Worm (Caenorhabditis elegans): ENCODE results near the gene C16C10.4.

Gene C16C10.4

ce11 chrIII:4166745-4167144 lies 4.4 kb upstream of the C16C10.4 start, which contains the start of gene rnf-5:
Gene rnf-5, minus strand, starts transcription at chrIII:4166845.
- TF ChIP-seq hmbx-1 (tag; optimal IDR thresholded peaks at IDR 0.05) (no peak), B0310.2 (tag; optimal IDR thresholded peaks at IDR 0.05) (no peak)

ce11 chrIII:4168665-4169064 lies 2.5 kb upstream of the C16C10.4 start, which contains the start of gene ccdc-55:
Gene ccdc-55, minus strand, starts transcription at chrIII:4168765.
- no peak for TF ChIP-seq tbx-37 (GFP tag; conservative IDR thresholded peaks at IDR 0.05)
- no peak for TF ChIP-seq F13C5.2 (tag; optimal IDR thresholded peaks at IDR 0.05)
- TF ChIP-seq sea-1 (GFP tag; conservative IDR thresholded peaks at IDR 0.05) = no peak
- TF ChIP-seq hmbx-1 (tag; optimal IDR thresholded peaks at IDR 0.05) = no peak

ce11 chrIII:4172210-4172609 lies 1.1 kb downstream of the C16C10.4 start:
- no peak for TF ChIP-seq pes-1 (GFP tag; IDR thresholded peaks at IDR 0.05)
- TF ChIP-seq tra-4 (tag; optimal IDR thresholded peaks at IDR 0.05) = no peak
- no peak for TF ChIP-seq F13C5.2 (tag; optimal IDR thresholded peaks at IDR 0.05)
- TF ChIP-seq hmg-4 (GFP tag; optimal IDR thresholded peaks at IDR 0.05) = no peak
- TF ChIP-seq ceh-13 (GFP tag; optimal IDR thresholded peaks at IDR 0.05) = no peak
- TF ChIP-seq hmbx-1 (tag; optimal IDR thresholded peaks at IDR 0.05) = no peak
- TF ChIP-seq tbx-11 (GFP tag; IDR thresholded peaks at IDR 0.05) = no peak
- no peak for TF ChIP-seq tbx-37 (GFP tag; conservative IDR thresholded peaks at IDR 0.05)
- no peak for TF ChIP-seq hnd-1 (tag; optimal IDR thresholded peaks at IDR 0.05)
- no peak for TF ChIP-seq flt-1 (GFP tag; IDR thresholded peaks at IDR 0.05)
- TF ChIP-seq ets-7 (tag; optimal IDR thresholded peaks at IDR 0.05) = no peak
- TF ChIP-seq ama-1 (optimal IDR thresholded peaks at IDR 0.05) = no peak
- no peak for TF ChIP-seq aly-1 (tag; optimal IDR thresholded peaks at IDR 0.05)

ce11 chrIII:4175489-4175888 lies 4.4 kb downstream of the C16C10.4 start:
- no peak for TF ChIP-seq ama-1 (optimal IDR thresholded peaks at IDR 0.05)
- TF ChIP-seq ets-7 (tag; optimal IDR thresholded peaks at IDR 0.05) = no peak
- TF ChIP-seq hmg-4 (GFP tag; optimal IDR thresholded peaks at IDR 0.05) = no peak
- no peak for TF ChIP-seq tbx-11 (GFP tag; IDR thresholded peaks at IDR 0.05)
- TF ChIP-seq sea-1 (GFP tag; conservative IDR thresholded peaks at IDR 0.05) = no peak
- TF ChIP-seq flt-1 (GFP tag; IDR thresholded peaks at IDR 0.05) = no peak
- no peak for TF ChIP-seq pes-1 (GFP tag; IDR thresholded peaks at IDR 0.05)
- TF ChIP-seq hmbx-1 (tag; optimal IDR thresholded peaks at IDR 0.05) = no peak
- TF ChIP-seq B0310.2 (tag; optimal IDR thresholded peaks at IDR 0.05) = no peak
- no peak for TF ChIP-seq hnd-1 (tag; optimal IDR thresholded peaks at IDR 0.05)

- TF ChIP-seq sea-1 (GFP tag; conservative IDR thresholded peaks at IDR 0.05) = no peak
- no peak for TF ChIP-seq ama-1 (optimal IDR thresholded peaks at IDR 0.05)
Measured at ce11 chrIII:4176109-4176596, 5.0 kb downstream of the C16C10.4 start, which contains the start of the genes hrde-1 and C16C10.13. Gene hrde-1, minus strand, starts transcription at chrIII:4176159. Gene C16C10.13, plus strand, starts transcription at chrIII:4176440.

ce11 chrIII:4178564-4178963 lies 7.4 kb downstream of the C16C10.4 start, which contains the start of gene C16C10.2:
Gene C16C10.2, minus strand, starts transcription at chrIII:4178664.
- no peak for TF ChIP-seq scrt-1 (GFP tag; IDR thresholded peaks at IDR 0.05)
- TF ChIP-seq flt-1 (GFP tag; IDR thresholded peaks at IDR 0.05) = no peak
- TF ChIP-seq aly-1 (tag; optimal IDR thresholded peaks at IDR 0.05) = no peak
- no peak for TF ChIP-seq tbx-11 (GFP tag; IDR thresholded peaks at IDR 0.05)
- TF ChIP-seq sea-1 (GFP tag; conservative IDR thresholded peaks at IDR 0.05) = no peak
- TF ChIP-seq pes-1 (GFP tag; IDR thresholded peaks at IDR 0.05) = no peak
- no peak for TF ChIP-seq F13C5.2 (tag; optimal IDR thresholded peaks at IDR 0.05)
- no peak for TF ChIP-seq hnd-1 (tag; optimal IDR thresholded peaks at IDR 0.05)
- TF ChIP-seq hmg-4 (GFP tag; optimal IDR thresholded peaks at IDR 0.05) = no peak

ce11 chrIII:4181338-4181737 lies 10.2 kb downstream of the C16C10.4 start, which contains the start of gene C16C10.1:
Gene C16C10.1, minus strand, starts transcription at chrIII:4181438.
- no peak for TF ChIP-seq hnd-1 (tag; optimal IDR thresholded peaks at IDR 0.05)
- TF ChIP-seq tra-4 (tag; optimal IDR thresholded peaks at IDR 0.05) = no peak
- TF ChIP-seq scrt-1 (GFP tag; IDR thresholded peaks at IDR 0.05) = no peak
- no peak for TF ChIP-seq sea-1 (GFP tag; conservative IDR thresholded peaks at IDR 0.05)
- no peak for TF ChIP-seq F13C5.2 (tag; optimal IDR thresholded peaks at IDR 0.05)
- no peak for TF ChIP-seq B0310.2 (tag; optimal IDR thresholded peaks at IDR 0.05)
- no peak for TF ChIP-seq tbx-11 (GFP tag; IDR thresholded peaks at IDR 0.05)
- TF ChIP-seq aly-1 (tag; optimal IDR thresholded peaks at IDR 0.05) = no peak
- TF ChIP-seq pes-1 (GFP tag; IDR thresholded peaks at IDR 0.05) = no peak
- no peak for TF ChIP-seq tbx-37 (GFP tag; conservative IDR thresholded peaks at IDR 0.05)
- TF ChIP-seq ets-7 (tag; optimal IDR thresholded peaks at IDR 0.05) = no peak
- TF ChIP-seq flt-1 (GFP tag; IDR thresholded peaks at IDR 0.05) = no peak
- TF ChIP-seq hmg-4 (GFP tag; optimal IDR thresholded peaks at IDR 0.05) = no peak
- TF ChIP-seq ceh-13 (GFP tag; optimal IDR thresholded peaks at IDR 0.05) = no peak
- no peak for TF ChIP-seq hmbx-1 (tag; optimal IDR thresholded peaks at IDR 0.05)

ce11 chrIII:4186751-4187309 lies 15.7 kb downstream of the C16C10.4 start, which contains the start of gene lars-1:
Gene lars-1, minus strand, starts transcription at chrIII:4186801.
- TF ChIP-seq scrt-1 (GFP tag; IDR thresholded peaks at IDR 0.05) (no peak), hmbx-1 (tag; optimal IDR thresholded peaks at IDR 0.05) (no peak), tbx-11 (GFP tag; IDR thresholded peaks at IDR 0.05) (no peak), hmg-4 (GFP tag; optimal IDR thresholded peaks at IDR 0.05) (no peak), ceh-36 (tag; optimal IDR thresholded peaks at IDR 0.05) (no peak), ceh-13 (GFP tag; optimal IDR thresholded peaks at IDR 0.05) (no peak), B0310.2 (tag; optimal IDR thresholded peaks at IDR 0.05) (no peak), tbx-37 (GFP tag; conservative IDR thresholded peaks at IDR 0.05) (no peak), sea-1 (GFP tag; conservative IDR thresholded peaks at IDR 0.05) (no peak), flt-1 (GFP tag; IDR thresholded peaks at IDR 0.05) (no peak), aly-1 (tag; optimal IDR thresholded peaks at IDR 0.05) (no peak)

Measured in whole organism, early embryonic.